Worm (Caenorhabditis elegans): ENCODE measurements around the gene F21C10.6.

DNA sequence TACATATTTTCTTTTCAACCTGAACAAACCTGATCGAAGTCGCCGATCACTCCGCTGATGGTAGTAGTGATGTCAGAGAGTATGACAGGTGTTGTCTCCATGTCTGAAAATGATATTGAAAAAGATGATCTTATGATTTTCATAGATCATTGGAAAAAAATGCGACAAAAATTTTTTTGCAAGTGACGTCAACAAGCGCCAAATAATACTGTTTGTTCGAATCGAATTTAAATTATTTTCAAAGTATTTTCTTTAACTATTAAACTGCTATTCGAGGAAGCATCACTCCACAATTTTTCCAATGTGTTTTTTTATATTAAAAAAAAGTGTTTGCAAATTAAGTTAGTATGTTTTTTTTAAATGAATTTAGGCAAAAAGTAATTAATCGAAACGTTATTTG, 13.3 kb downstream of the F21C10.6 start, which contains the start of gene pitr-2:
- no peak for TF ChIP-seq nfya-1 (tag; optimal IDR thresholded peaks at IDR 0.05; ENCODE audit: borderline replicate concordance, insufficient read depth)
- TF ChIP-seq Y79H2A.3 (GFP tag; conservative IDR thresholded peaks at IDR 0.05), result no peak
- no peak for TF ChIP-seq hrde-1 (tag; optimal IDR thresholded peaks at IDR 0.05; ENCODE audit: borderline replicate concordance)
- no peak for TF ChIP-seq bed-2 (GFP tag; IDR thresholded peaks at IDR 0.05)
- no peak for TF ChIP-seq unc-130 (GFP tag; optimal IDR thresholded peaks at IDR 0.05)
- no peak for TF ChIP-seq ceh-27 (GFP tag; optimal IDR thresholded peaks at IDR 0.05)
- TF ChIP-seq F49E8.2 (tag; optimal IDR thresholded peaks at IDR 0.05; ENCODE audit: insufficient read depth), result no peak
- no peak for TF ChIP-seq madf-3 (GFP tag; IDR thresholded peaks at IDR 0.05)
- no peak for TF ChIP-seq D2030.7 (GFP tag; IDR thresholded peaks at IDR 0.05)
- TF ChIP-seq pbrm-1 (GFP tag; IDR thresholded peaks at IDR 0.05), result no peak
- TF ChIP-seq him-1 (tag; optimal IDR thresholded peaks at IDR 0.05), result no peak
- TF ChIP-seq egl-18 (GFP tag; IDR thresholded peaks at IDR 0.05), result no peak
- TF ChIP-seq F57A8.1 (GFP tag; optimal IDR thresholded peaks at IDR 0.05), result no peak
